Worm (Caenorhabditis elegans) whole organism, L4 larva: ENCODE data around the gene F47B10.6.

Experiments used
- D1046.2 ChIP-seq: fragments of 200-800 bp; sonication (Bioruptor generic); IDR thresholded peaks from 2 replicates; pipeline ENCODE4 v1.3.6; 2022; ENCODE audit warnings: missing genetic modification characterization, missing compliant biosample characterization
- F37D6.2 ChIP-seq: sonication (generic microtip); optimal IDR thresholded peaks from 2 replicates; lab custom pipeline; 2016; ENCODE audit warnings: mild to moderate bottlenecking, missing genetic modification characterization, missing compliant biosample characterization
- F49E8.2 ChIP-seq: sonication (generic microtip); optimal IDR thresholded peaks from 2 replicates; lab custom pipeline; 2016; ENCODE audit warnings: missing compliant biosample characterization, mild to moderate bottlenecking, missing genetic modification characterization, borderline replicate concordance
- R02D3.7 ChIP-seq: fragments of 150-350 bp; sonication (generic microtip); optimal IDR thresholded peaks from 3 replicates; lab custom pipeline; 2014; ENCODE audit warnings: missing biosample characterization, missing genetic modification characterization
- Y105C5A.15 ChIP-seq: fragments of 200-800 bp; sonication (Bioruptor generic); IDR thresholded peaks from 2 replicates; pipeline ENCODE4 v1.3.6; 2022; ENCODE audit warnings: missing genetic modification characterization, missing compliant biosample characterization
- Y48G9A.11 ChIP-seq: fragments of 200-800 bp; sonication (Bioruptor generic); IDR thresholded peaks from 2 replicates; pipeline ENCODE4 v1.3.6; 2022; ENCODE audit warnings: missing genetic modification reagents, missing genetic modification characterization, missing compliant biosample characterization
- Y5F2A.4 ChIP-seq: fragments of 200-800 bp; sonication (Bioruptor generic); optimal IDR thresholded peaks from 2 replicates; lab custom pipeline; 2018; ENCODE audit warnings: mild to moderate bottlenecking, missing genetic modification characterization, missing compliant biosample characterization
- Y75B8A.6 ChIP-seq: fragments of 200-800 bp; sonication (Bioruptor generic); IDR thresholded peaks from 2 replicates; pipeline ENCODE4 v1.3.6; 2022; ENCODE audit warnings: missing genetic modification reagents, missing genetic modification characterization, missing compliant biosample characterization
- ZK546.5 ChIP-seq, 2 experiments: sonication (generic microtip); optimal IDR thresholded peaks; 2 replicates each; lab custom pipeline; 2017; ENCODE audit warnings: missing biosample characterization in 2 of 2, missing genetic modification characterization in 2 of 2
- aha-1 ChIP-seq: fragments of 150-350 bp; peaks from one replicate; lab custom pipeline; 2014; ENCODE audit warnings: missing biosample characterization, missing genetic modification characterization
- ama-1 ChIP-seq: fragments of 150-350 bp; optimal IDR thresholded peaks from 2 replicates; lab custom pipeline; 2014; ENCODE audit warnings: inconsistent platforms, mixed read lengths
- ceh-32 ChIP-seq: sonication (generic microtip); optimal IDR thresholded peaks from 2 replicates; lab custom pipeline; 2016; ENCODE audit warnings: mild to moderate bottlenecking, missing genetic modification characterization, missing compliant biosample characterization; ENCODE audit not compliant: poor library complexity
- ceh-82 ChIP-seq: sonication (generic microtip); optimal IDR thresholded peaks from 2 replicates; lab custom pipeline; 2017; ENCODE audit warnings: missing biosample characterization, missing genetic modification characterization
- ces-1 ChIP-seq: fragments of 150-350 bp; sonication (generic microtip); optimal IDR thresholded peaks from 4 replicates; lab custom pipeline; 2014; ENCODE audit warnings: missing biosample characterization, missing genetic modification reagents, missing genetic modification characterization
- cey-2 ChIP-seq: sonication (generic microtip); optimal IDR thresholded peaks from 3 replicates; lab custom pipeline; 2017; ENCODE audit warnings: missing genetic modification characterization, mild to moderate bottlenecking, missing compliant biosample characterization, antibody characterized with exemption, borderline replicate concordance; ENCODE audit not compliant: insufficient read depth
- ctbp-1 ChIP-seq: fragments of 200-800 bp; sonication (Bioruptor generic); IDR thresholded peaks from 2 replicates; pipeline ENCODE4 v1.3.6; 2022; ENCODE audit warnings: missing genetic modification reagents, missing genetic modification characterization, missing compliant biosample characterization
- daf-16 ChIP-seq, 3 experiments: sonication (generic microtip); optimal IDR thresholded peaks; 2 replicates each; lab custom pipeline; 2016 to 2017; ENCODE audit warnings: missing genetic modification characterization in 3 of 3, missing genetic modification reagents in 3 of 3, mild to moderate bottlenecking in 2 of 3, missing compliant biosample characterization in 2 of 3, missing biosample characterization in 1 of 3, moderate library complexity in 1 of 3
- daf-19 ChIP-seq: fragments of 200-800 bp; sonication (Bioruptor generic); conservative IDR thresholded peaks from 2 replicates; pipeline ENCODE4 v1.3.6; 2022; ENCODE audit warnings: missing genetic modification characterization, missing compliant biosample characterization
- daf-8 ChIP-seq: fragments of 200-800 bp; sonication (Bioruptor generic); IDR thresholded peaks from 2 replicates; pipeline ENCODE4 v1.3.6; 2022; ENCODE audit warnings: missing genetic modification characterization, missing compliant biosample characterization
- duxl-1 ChIP-seq: sonication (generic microtip); optimal IDR thresholded peaks from 2 replicates; lab custom pipeline; 2016; ENCODE audit warnings: mild to moderate bottlenecking, missing genetic modification characterization, moderate library complexity, missing compliant biosample characterization; ENCODE audit not compliant: poor library complexity
- dve-1 ChIP-seq: sonication (generic microtip); optimal IDR thresholded peaks from 2 replicates; lab custom pipeline; 2017; ENCODE audit warnings: antibody characterized with exemption, mild to moderate bottlenecking, missing genetic modification characterization, missing compliant biosample characterization; ENCODE audit not compliant: insufficient read depth
- egl-27 ChIP-seq: sonication (generic microtip); optimal IDR thresholded peaks from 3 replicates; lab custom pipeline; 2017; ENCODE audit warnings: missing biosample characterization, missing genetic modification reagents, missing genetic modification characterization
- egl-43 ChIP-seq: fragments of 200-800 bp; sonication (Bioruptor generic); IDR thresholded peaks from 2 replicates; pipeline ENCODE4 v1.3.6; 2022; ENCODE audit warnings: missing genetic modification reagents, missing genetic modification characterization, missing compliant biosample characterization
- fkh-10 ChIP-seq: fragments of 150-350 bp; optimal IDR thresholded peaks from 2 replicates; lab custom pipeline; 2014; ENCODE audit warnings: missing biosample characterization, missing genetic modification reagents, missing genetic modification characterization
- gei-8 ChIP-seq: fragments of 200-800 bp; sonication (Bioruptor generic); optimal IDR thresholded peaks from 2 replicates; lab custom pipeline; 2018; ENCODE audit warnings: mild to moderate bottlenecking, missing genetic modification characterization, missing compliant biosample characterization
- hif-1 ChIP-seq, 2 experiments: sonication (generic microtip); optimal IDR thresholded peaks; 2 replicates each; lab custom pipeline; 2016 to 2017; ENCODE audit warnings: missing compliant biosample characterization in 2 of 2, missing genetic modification characterization in 2 of 2, missing genetic modification reagents in 2 of 2, missing genotype in 2 of 2, mild to moderate bottlenecking in 1 of 2
- hlh-11 ChIP-seq: fragments of 200-800 bp; sonication (Bioruptor generic); optimal IDR thresholded peaks from 2 replicates; lab custom pipeline; 2018; ENCODE audit warnings: mild to moderate bottlenecking, missing genetic modification characterization, missing compliant biosample characterization
- hlh-30 ChIP-seq: sonication (generic microtip); optimal IDR thresholded peaks from 2 replicates; lab custom pipeline; 2017; ENCODE audit warnings: antibody characterized with exemption, mild to moderate bottlenecking, missing genetic modification characterization, missing compliant biosample characterization; ENCODE audit not compliant: insufficient read depth
- lim-7 ChIP-seq: fragments of 200-800 bp; sonication (Bioruptor generic); IDR thresholded peaks from 2 replicates; pipeline ENCODE4 v1.3.6; 2022; ENCODE audit warnings: missing genetic modification characterization, missing compliant biosample characterization
- lin-13 ChIP-seq: fragments of 150-350 bp; optimal IDR thresholded peaks from 2 replicates; lab custom pipeline; 2014; ENCODE audit warnings: missing biosample characterization, missing genetic modification reagents, missing genetic modification characterization
- lin-15B ChIP-seq: fragments of 150-350 bp; sonication (generic microtip); optimal IDR thresholded peaks from 3 replicates; lab custom pipeline; 2014; ENCODE audit warnings: missing biosample characterization, missing genetic modification characterization
- lin-29 ChIP-seq: fragments of 200-800 bp; sonication (Bioruptor generic); IDR thresholded peaks from 2 replicates; pipeline ENCODE4 v1.3.6; 2022; ENCODE audit warnings: missing genetic modification reagents, missing genetic modification characterization, missing compliant biosample characterization
- lin-39 ChIP-seq: fragments of 150-350 bp; optimal IDR thresholded peaks from 2 replicates; lab custom pipeline; 2014; ENCODE audit warnings: missing biosample characterization, missing genetic modification reagents, missing genetic modification characterization
- lsy-2 ChIP-seq, 2 experiments: fragments of 150-350 bp in 1 of 2; sonication (generic microtip) in 1 of 2; optimal IDR thresholded peaks; 2 replicates each; lab custom pipeline; 2014 to 2017; ENCODE audit warnings: missing biosample characterization in 2 of 2, missing genetic modification characterization in 2 of 2
- mep-1 ChIP-seq: fragments of 150-350 bp; sonication (generic microtip); optimal IDR thresholded peaks from 3 replicates; lab custom pipeline; 2014; ENCODE audit warnings: missing biosample characterization, missing genetic modification characterization
- mes-2 ChIP-seq: sonication (generic microtip); optimal IDR thresholded peaks from 2 replicates; lab custom pipeline; 2016; ENCODE audit warnings: missing genotype, mild to moderate bottlenecking, missing genetic modification characterization, missing compliant biosample characterization; ENCODE audit not compliant: poor library complexity, severe bottlenecking
- mxl-2 ChIP-seq: fragments of 200-800 bp; sonication (Bioruptor generic); conservative IDR thresholded peaks from 2 replicates; pipeline ENCODE4 v1.3.6; 2022; ENCODE audit warnings: missing genetic modification reagents, missing genetic modification characterization, missing compliant biosample characterization
- mxl-3 ChIP-seq: fragments of 200-800 bp; sonication (Bioruptor generic); optimal IDR thresholded peaks from 2 replicates; lab custom pipeline; 2018; ENCODE audit warnings: mild to moderate bottlenecking, missing genetic modification characterization, missing compliant biosample characterization
- nhr-11 ChIP-seq: fragments of 150-350 bp; optimal IDR thresholded peaks from 2 replicates; lab custom pipeline; 2014; ENCODE audit warnings: missing biosample characterization, missing genetic modification characterization
- nhr-111 ChIP-seq: fragments of 200-800 bp; sonication (Bioruptor generic); optimal IDR thresholded peaks from 2 replicates; lab custom pipeline; 2018; ENCODE audit warnings: mild to moderate bottlenecking, missing genetic modification characterization, missing compliant biosample characterization
- nhr-237 ChIP-seq: sonication (generic microtip); optimal IDR thresholded peaks from 2 replicates; lab custom pipeline; 2017; ENCODE audit warnings: missing biosample characterization, missing genetic modification characterization
- nhr-28 ChIP-seq: fragments of 150-350 bp; optimal IDR thresholded peaks from 2 replicates; lab custom pipeline; 2014; ENCODE audit warnings: missing biosample characterization, missing genetic modification characterization
- rbr-2 ChIP-seq: sonication (generic microtip); optimal IDR thresholded peaks from 2 replicates; lab custom pipeline; 2016; ENCODE audit warnings: missing genotype, missing genetic modification characterization, missing compliant biosample characterization
- skn-1 ChIP-seq: fragments of 150-350 bp; optimal IDR thresholded peaks from 2 replicates; lab custom pipeline; 2014; ENCODE audit warnings: missing biosample characterization, missing genetic modification characterization
- snpc-1.2 ChIP-seq: fragments of 200-800 bp; sonication (Bioruptor generic); IDR thresholded peaks from 2 replicates; pipeline ENCODE4 v1.3.6; 2022; ENCODE audit warnings: missing genetic modification reagents, missing genetic modification characterization, missing compliant biosample characterization
- spr-1 ChIP-seq: sonication (generic microtip); optimal IDR thresholded peaks from 2 replicates; lab custom pipeline; 2016; ENCODE audit warnings: mild to moderate bottlenecking, missing genetic modification characterization, missing compliant biosample characterization
- spr-3 ChIP-seq: fragments of 200-800 bp; sonication (Bioruptor generic); optimal IDR thresholded peaks from 2 replicates; lab custom pipeline; 2018; ENCODE audit warnings: mild to moderate bottlenecking, missing genetic modification characterization, missing compliant biosample characterization
- unc-130 ChIP-seq: sonication (generic microtip); optimal IDR thresholded peaks from 2 replicates; lab custom pipeline; 2016; ENCODE audit warnings: missing genetic modification reagents, missing genetic modification characterization, missing compliant biosample characterization
- unc-39 ChIP-seq: sonication (generic microtip); optimal IDR thresholded peaks from 2 replicates; lab custom pipeline; 2017; ENCODE audit warnings: missing biosample characterization, missing genetic modification characterization
- zfp-2 ChIP-seq: sonication (generic microtip); optimal IDR thresholded peaks from 2 replicates; lab custom pipeline; 2016; ENCODE audit warnings: mild to moderate bottlenecking, missing genetic modification characterization, missing compliant biosample characterization

Gene F47B10.6

ce11 chrX:10900079-10900724 lies 11.9 kb downstream of the F47B10.6 start, which contains the start of gene suca-1 (continued):
- TF ChIP-seq dve-1 (tag; lab: Kevin White, UChicago) = peak; percentile 21
- no peak for TF ChIP-seq lin-39 (tag; lab: Kevin White, UChicago)
- no peak for TF ChIP-seq mxl-2
- no peak for TF ChIP-seq lin-29 (GFP tag; lab: Robert Waterston, UW)
- no peak for TF ChIP-seq daf-8
- peak; percentile 56 for TF ChIP-seq hlh-11 (tag; lab: Kevin White, UChicago)
- no peak for TF ChIP-seq nhr-111 (GFP tag; lab: Kevin White, UChicago)
- no peak for TF ChIP-seq F37D6.2 (tag; lab: Kevin White, UChicago)
- TF ChIP-seq ama-1 (lab: Kevin White, UChicago) = no peak
- TF ChIP-seq Y48G9A.11 (GFP tag; lab: Robert Waterston, UW) = no peak
- TF ChIP-seq mxl-3 = peak; percentile 92
- no peak for TF ChIP-seq unc-130 (GFP tag; lab: Kevin White, UChicago)
- peak; percentile 5 for TF ChIP-seq lin-13 (GFP tag; lab: Kevin White, UChicago)
- TF ChIP-seq lsy-2 (tag; optimal IDR thresholded peaks at IDR 0.05; lab: Kevin White, UChicago) = peak; percentile 0 to 59
- TF ChIP-seq D1046.2 (GFP tag; lab: Robert Waterston, UW) = no peak
- TF ChIP-seq F49E8.2 (tag; lab: Kevin White, UChicago) = no peak
- TF ChIP-seq spr-3 = no peak
- TF ChIP-seq R02D3.7 = no peak
- no peak for TF ChIP-seq aha-1 (tag; lab: Kevin White, UChicago)
- no peak for TF ChIP-seq skn-1 (tag; lab: Kevin White, UChicago)
- no peak for TF ChIP-seq Y5F2A.4 (GFP tag; lab: Kevin White, UChicago)
- TF ChIP-seq ceh-82 (tag; lab: Kevin White, UChicago) = no peak
- no peak for TF ChIP-seq unc-39
- no peak for TF ChIP-seq hif-1 (tag; optimal IDR thresholded peaks at IDR 0.05; lab: Kevin White, UChicago)
- no peak for TF ChIP-seq Y105C5A.15 (GFP tag; lab: Robert Waterston, UW)
- peak; percentile 62 for TF ChIP-seq rbr-2 (tag; lab: Kevin White, UChicago)
- no peak for TF ChIP-seq nhr-11 (tag; lab: Kevin White, UChicago)
- no peak for TF ChIP-seq lin-15B
- TF ChIP-seq spr-1 (tag; lab: Kevin White, UChicago) = no peak
- peak; percentile 50 for TF ChIP-seq mes-2 (tag; lab: Kevin White, UChicago)
- TF ChIP-seq snpc-1.2 (GFP tag; lab: Robert Waterston, UW) = no peak
- no peak for TF ChIP-seq ZK546.5 (tag; optimal IDR thresholded peaks at IDR 0.05; lab: Kevin White, UChicago)
- no peak for TF ChIP-seq ctbp-1 (GFP tag; lab: Robert Waterston, UW)
- no peak for TF ChIP-seq daf-16 (GFP tag; optimal IDR thresholded peaks at IDR 0.05; lab: Kevin White, UChicago)
- peak; percentile 24 for TF ChIP-seq daf-16 (tag; optimal IDR thresholded peaks at IDR 0.05; lab: Kevin White, UChicago)
- TF ChIP-seq gei-8 (GFP tag; lab: Kevin White, UChicago) = no peak
- TF ChIP-seq nhr-28 (tag; lab: Kevin White, UChicago) = peak; percentile 36
- TF ChIP-seq nhr-237 (tag; lab: Kevin White, UChicago) = no peak
- no peak for TF ChIP-seq egl-27 (tag; lab: Kevin White, UChicago)
- TF ChIP-seq duxl-1 = no peak
- no peak for TF ChIP-seq ceh-32 (tag; lab: Kevin White, UChicago)
- no peak for TF ChIP-seq cey-2
- no peak for TF ChIP-seq ces-1 (GFP tag; lab: Kevin White, UChicago)
- TF ChIP-seq zfp-2 = no peak
- TF ChIP-seq lim-7 (GFP tag; lab: Robert Waterston, UW) = no peak
- TF ChIP-seq mep-1 = peak; percentile 39
- TF ChIP-seq egl-43 (GFP tag; lab: Robert Waterston, UW) = no peak
- no peak for TF ChIP-seq daf-19
- TF ChIP-seq fkh-10 (GFP tag; lab: Kevin White, UChicago) = no peak
- no peak for TF ChIP-seq Y75B8A.6 (GFP tag; lab: Robert Waterston, UW)
- TF ChIP-seq hlh-30 = peak; percentile 31
